Worm (Caenorhabditis elegans) whole organism, mixed stage, embryonic: Measurements from ENCODE around the gene tnt-3.

Experiments used
- M03D4.4 ChIP-seq: sonication (generic microtip); optimal IDR thresholded peaks from 2 replicates; lab custom pipeline; 2017; ENCODE audit warnings: mild to moderate bottlenecking, missing genetic modification characterization, missing compliant biosample characterization
- bed-3 ChIP-seq: fragments of 200-800 bp; sonication (Bioruptor generic); optimal IDR thresholded peaks from 3 replicates; lab custom pipeline; 2018; ENCODE audit warnings: mild to moderate bottlenecking, missing genetic modification characterization, moderate library complexity, missing compliant biosample characterization
- blmp-1 ChIP-seq: fragments of 150-350 bp; optimal IDR thresholded peaks from 2 replicates; lab custom pipeline; 2014; ENCODE audit warnings: missing biosample characterization, missing genetic modification characterization
- ceh-39 ChIP-seq: fragments of 150-350 bp; optimal IDR thresholded peaks from 2 replicates; lab custom pipeline; 2014; ENCODE audit warnings: missing biosample characterization, missing genetic modification characterization
- ceh-43 ChIP-seq: fragments of 200-800 bp; sonication (Bioruptor generic); optimal IDR thresholded peaks from 2 replicates; lab custom pipeline; 2018; ENCODE audit warnings: mild to moderate bottlenecking, missing genetic modification characterization, moderate library complexity, missing compliant biosample characterization
- ceh-83 ChIP-seq: fragments of 200-800 bp; sonication (Bioruptor generic); optimal IDR thresholded peaks from 2 replicates; lab custom pipeline; 2018; ENCODE audit warnings: mild to moderate bottlenecking, missing genetic modification characterization, missing compliant biosample characterization
- ces-1 ChIP-seq: fragments of 150-350 bp; optimal IDR thresholded peaks from 2 replicates; lab custom pipeline; 2014; ENCODE audit warnings: missing biosample characterization, missing genetic modification reagents, missing genetic modification characterization
- cnd-1 ChIP-seq: fragments of 200-800 bp; sonication (Bioruptor generic); optimal IDR thresholded peaks from 2 replicates; lab custom pipeline; 2018; ENCODE audit warnings: mild to moderate bottlenecking, missing genetic modification characterization, missing compliant biosample characterization
- elt-1 ChIP-seq: sonication (generic microtip); optimal IDR thresholded peaks from 2 replicates; lab custom pipeline; 2017; ENCODE audit warnings: missing genetic modification characterization, mild to moderate bottlenecking, missing compliant biosample characterization, antibody characterized with exemption, moderate library complexity, borderline replicate concordance; ENCODE audit not compliant: insufficient read depth
- elt-3 ChIP-seq: fragments of 150-350 bp; optimal IDR thresholded peaks from 2 replicates; lab custom pipeline; 2014; ENCODE audit warnings: missing biosample characterization, missing genetic modification characterization
- flh-1 ChIP-seq: fragments of 200-800 bp; sonication (Bioruptor generic); optimal IDR thresholded peaks from 2 replicates; lab custom pipeline; 2018; ENCODE audit warnings: mild to moderate bottlenecking, missing genetic modification characterization, moderate library complexity, missing compliant biosample characterization
- ham-2 ChIP-seq: fragments of 200-800 bp; sonication (Bioruptor generic); optimal IDR thresholded peaks from 2 replicates; lab custom pipeline; 2018; ENCODE audit warnings: mild to moderate bottlenecking, missing genetic modification characterization, missing compliant biosample characterization
- hlh-1 ChIP-seq: fragments of 150-350 bp; optimal IDR thresholded peaks from 2 replicates; lab custom pipeline; 2014; ENCODE audit warnings: missing biosample characterization, missing genetic modification reagents, missing genetic modification characterization
- lin-32 ChIP-seq: fragments of 200-800 bp; sonication (Bioruptor generic); optimal IDR thresholded peaks from 2 replicates; lab custom pipeline; 2018; ENCODE audit warnings: mild to moderate bottlenecking, missing genetic modification characterization, missing compliant biosample characterization
- lsy-2 ChIP-seq: fragments of 150-350 bp; optimal IDR thresholded peaks from 2 replicates; lab custom pipeline; 2014; ENCODE audit warnings: missing biosample characterization, missing genetic modification characterization
- mab-5 ChIP-seq: fragments of 150-350 bp; optimal IDR thresholded peaks from 2 replicates; lab custom pipeline; 2014; ENCODE audit warnings: missing biosample characterization, missing genetic modification characterization
- mep-1 ChIP-seq: fragments of 150-350 bp; optimal IDR thresholded peaks from 2 replicates; lab custom pipeline; 2017; ENCODE audit warnings: missing biosample characterization, missing genetic modification reagents, missing genetic modification characterization, inconsistent platforms
- mls-2 ChIP-seq: sonication (generic microtip); optimal IDR thresholded peaks from 2 replicates; lab custom pipeline; 2016; ENCODE audit warnings: mild to moderate bottlenecking, missing genetic modification characterization, moderate library complexity, missing compliant biosample characterization
- nhr-12 ChIP-seq: fragments of 150-350 bp; optimal IDR thresholded peaks from 2 replicates; lab custom pipeline; 2014; ENCODE audit warnings: missing biosample characterization, missing genetic modification characterization
- nhr-237 ChIP-seq: fragments of 150-350 bp; optimal IDR thresholded peaks from 2 replicates; lab custom pipeline; 2014; ENCODE audit warnings: missing biosample characterization, missing genetic modification characterization
- nhr-28 ChIP-seq: fragments of 150-350 bp; optimal IDR thresholded peaks from 2 replicates; lab custom pipeline; 2014; ENCODE audit warnings: missing biosample characterization, missing genetic modification characterization
- pha-4 ChIP-seq: fragments of 150-350 bp; optimal IDR thresholded peaks from 2 replicates; lab custom pipeline; 2018; ENCODE audit warnings: missing biosample characterization, missing genetic modification reagents, missing genetic modification characterization
- sem-2 ChIP-seq: fragments of 200-800 bp; sonication (Bioruptor generic); optimal IDR thresholded peaks from 2 replicates; lab custom pipeline; 2018; ENCODE audit warnings: mild to moderate bottlenecking, missing genetic modification characterization, missing compliant biosample characterization
- snpc-4 ChIP-seq: fragments of 150-350 bp; optimal IDR thresholded peaks from 2 replicates; lab custom pipeline; 2014; ENCODE audit warnings: missing biosample characterization, missing genetic modification characterization
- sptf-1 ChIP-seq: sonication (generic microtip); optimal IDR thresholded peaks from 2 replicates; lab custom pipeline; 2017; ENCODE audit warnings: mild to moderate bottlenecking, missing genetic modification characterization, moderate library complexity, missing compliant biosample characterization
- tbx-8 ChIP-seq: fragments of 200-800 bp; sonication (Bioruptor generic); optimal IDR thresholded peaks from 2 replicates; lab custom pipeline; 2018; ENCODE audit warnings: mild to moderate bottlenecking, missing genetic modification characterization, moderate library complexity, missing compliant biosample characterization
- unc-120 ChIP-seq: sonication (generic microtip); optimal IDR thresholded peaks from 2 replicates; lab custom pipeline; 2017; ENCODE audit warnings: missing genetic modification characterization, missing compliant biosample characterization; ENCODE audit not compliant: poor library complexity, severe bottlenecking
- unc-39 ChIP-seq: fragments of 150-350 bp; optimal IDR thresholded peaks from 2 replicates; lab custom pipeline; 2014; ENCODE audit warnings: missing biosample characterization, missing genetic modification characterization
- unc-62 ChIP-seq: fragments of 150-350 bp; optimal IDR thresholded peaks from 2 replicates; lab custom pipeline; 2014; ENCODE audit warnings: missing biosample characterization, missing genetic modification reagents, missing genetic modification characterization
- zip-8 ChIP-seq: fragments of 150-350 bp; optimal IDR thresholded peaks from 2 replicates; lab custom pipeline; 2014; ENCODE audit warnings: missing biosample characterization, missing genetic modification characterization
- ztf-11 ChIP-seq: fragments of 150-350 bp; optimal IDR thresholded peaks from 2 replicates; lab custom pipeline; 2014; ENCODE audit warnings: missing biosample characterization, missing genetic modification characterization

Gene tnt-3

ce11 chrX:7964022-7964421 is 19.1 kb upstream of the tnt-3 start:
- TF ChIP-seq ceh-43 (GFP tag; lab: Kevin White, UChicago) (no peak), mls-2 (no peak), cnd-1 (no peak), ces-1 (GFP tag; lab: Kevin White, UChicago) (no peak), nhr-12 (tag; lab: Kevin White, UChicago) (no peak), elt-3 (tag; lab: Kevin White, UChicago) (no peak), mab-5 (no peak), lsy-2 (no peak), hlh-1 (tag; lab: Kevin White, UChicago) (no peak), unc-39 (no peak)

ce11 chrX:7962056-7962485 is 17.2 kb upstream of the tnt-3 start:
- TF ChIP-seq nhr-28 (tag; lab: Kevin White, UChicago) (no peak), snpc-4 (tag; lab: Kevin White, UChicago) (no peak), ces-1 (GFP tag; lab: Kevin White, UChicago) (no peak), ceh-39 (tag; lab: Kevin White, UChicago) (no peak), mep-1 (tag; lab: Kevin White, UChicago) (peak; percentile 17), ham-2 (no peak), ceh-43 (GFP tag; lab: Kevin White, UChicago) (no peak), ztf-11 (tag; lab: Kevin White, UChicago) (no peak), mls-2 (no peak), hlh-1 (tag; lab: Kevin White, UChicago) (no peak), unc-62 (GFP tag; lab: Kevin White, UChicago) (no peak), blmp-1 (tag; lab: Kevin White, UChicago) (no peak), lin-32 (GFP tag; lab: Kevin White, UChicago) (no peak), tbx-8 (GFP tag; lab: Kevin White, UChicago) (no peak), unc-120 (tag; lab: Kevin White, UChicago) (peak; percentile 26), lsy-2 (no peak), mab-5 (no peak), unc-39 (no peak), pha-4 (tag; lab: Kevin White, UChicago) (no peak), elt-1 (tag; lab: Kevin White, UChicago) (no peak), zip-8 (tag; lab: Kevin White, UChicago) (no peak), flh-1 (GFP tag; lab: Kevin White, UChicago) (no peak), cnd-1 (peak; percentile 5)
- TF ChIP-seq, all 35 proteins: peak for 3

- no peak for TF ChIP-seq nhr-28 (tag; lab: Kevin White, UChicago)
- no peak for TF ChIP-seq elt-3 (tag; lab: Kevin White, UChicago)
- peak; percentile 50 for TF ChIP-seq M03D4.4 (tag; lab: Kevin White, UChicago)
- peak; percentile 39 for TF ChIP-seq ceh-83 (GFP tag; lab: Kevin White, UChicago)
- TF ChIP-seq unc-120 (tag; lab: Kevin White, UChicago) = no peak
- TF ChIP-seq nhr-237 = no peak
Measured at ce11 chrX:7961623-7962022, 16.7 kb upstream of the tnt-3 start, which contains the start of gene sem-5. Gene sem-5 (minus strand): TSS chrX:7961723.

- TF ChIP-seq blmp-1 (tag; lab: Kevin White, UChicago) = no peak
- TF ChIP-seq ceh-39 (tag; lab: Kevin White, UChicago) = no peak
- TF ChIP-seq unc-62 (GFP tag; lab: Kevin White, UChicago) = no peak
- no peak for TF ChIP-seq ztf-11 (tag; lab: Kevin White, UChicago)
Measured at ce11 chrX:7958203-7958602, 13.3 kb upstream of the tnt-3 start, which contains the start of gene sfxn-2. Gene sfxn-2 (minus strand): TSS chrX:7958303.

ce11 chrX:7956449-7956848 is 11.6 kb upstream of the tnt-3 start:
- TF ChIP-seq mls-2 (no peak), bed-3 (GFP tag; lab: Kevin White, UChicago) (no peak), cnd-1 (no peak), ces-1 (GFP tag; lab: Kevin White, UChicago) (no peak), nhr-28 (tag; lab: Kevin White, UChicago) (no peak), pha-4 (tag; lab: Kevin White, UChicago) (no peak), ceh-83 (GFP tag; lab: Kevin White, UChicago) (no peak), ceh-39 (tag; lab: Kevin White, UChicago) (no peak), tbx-8 (GFP tag; lab: Kevin White, UChicago) (no peak), unc-62 (GFP tag; lab: Kevin White, UChicago) (no peak), zip-8 (tag; lab: Kevin White, UChicago) (no peak), mab-5 (no peak), unc-39 (no peak), sem-2 (GFP tag; lab: Kevin White, UChicago) (no peak), ham-2 (no peak), hlh-1 (tag; lab: Kevin White, UChicago) (no peak), blmp-1 (tag; lab: Kevin White, UChicago) (no peak), M03D4.4 (tag; lab: Kevin White, UChicago) (no peak), sptf-1 (tag; lab: Kevin White, UChicago) (no peak)
